Fruit fly (Drosophila melanogaster): ENCODE data around the gene RpL3.
A peak's percentile ranks its signal among the peaks of the same experiment; 100 is the strongest.

Gene RpL3

dm6 chr3R:11178300-11178699 lies 43.4 kb upstream of the RpL3 start (continued):
- TF ChIP-seq CG15514 (GFP tag; optimal IDR thresholded peaks at IDR 0.05) = peak; percentile 21

dm6 chr3R:11195792-11196191 lies 25.9 kb upstream of the RpL3 start, which contains the start of gene CG18577:
CG18577 (plus strand) TSS chr3R:11196092.
- TF ChIP-seq CG12769 (tag; optimal IDR thresholded peaks at IDR 0.05) = no peak
- peak; percentile 18; the same call in 1 of the 2 replicates for TF ChIP-seq GATAe (GFP tag; conservative IDR thresholded peaks at IDR 0.05)
- TF ChIP-seq CG4424 (GFP tag; optimal IDR thresholded peaks at IDR 0.05) = no peak
- TF ChIP-seq Hey (tag; optimal IDR thresholded peaks at IDR 0.05) = peak; percentile 41
- TF ChIP-seq CG11456 (GFP tag; IDR thresholded peaks at IDR 0.05) = 0 out of 3 replicates have a peak, but pooled peaks have one; percentile 5
- no peak for TF ChIP-seq Hmr (GFP tag; optimal IDR thresholded peaks at IDR 0.05)
- no peak for TF ChIP-seq row (GFP tag; IDR thresholded peaks at IDR 0.05)
- TF ChIP-seq Med (GFP tag) = peak; percentile 87
- TF ChIP-seq rib (GFP tag; IDR thresholded peaks at IDR 0.05) = no peak
- TF ChIP-seq HHEX (GFP tag; optimal IDR thresholded peaks at IDR 0.05) = no peak
- TF ChIP-seq Meics (GFP tag; optimal IDR thresholded peaks at IDR 0.05) = peak; percentile 55

- TF ChIP-seq wdn (GFP tag; IDR thresholded peaks at IDR 0.05) (peak; percentile 97), Med (GFP tag) (peak; percentile 98), Hsf (GFP tag; optimal IDR thresholded peaks at IDR 0.05) (peak; percentile 97), croc (GFP tag; conservative IDR thresholded peaks at IDR 0.05) (peak; percentile 99), Pdp1 (GFP tag; optimal IDR thresholded peaks at IDR 0.05) (peak; percentile 83 to 96), sqz (GFP tag; optimal IDR thresholded peaks at IDR 0.05) (peak; percentile 96), az2 (GFP tag; optimal IDR thresholded peaks at IDR 0.05) (peak; percentile 96), Xbp1 (GFP tag; optimal IDR thresholded peaks at IDR 0.05) (peak; percentile 97), HmgZ (tag; optimal IDR thresholded peaks at IDR 0.05) (peak; percentile 97), toy (GFP tag; IDR thresholded peaks at IDR 0.05) (peak; percentile 93), mam (GFP tag; optimal IDR thresholded peaks at IDR 0.05) (no peak), Poxn (GFP tag; IDR thresholded peaks at IDR 0.05) (peak; percentile 94), ac (GFP tag; optimal IDR thresholded peaks at IDR 0.05) (peak; percentile 60), Chrac-16 (GFP tag; optimal IDR thresholded peaks at IDR 0.05) (peak; percentile 92), YL-1 (GFP tag; optimal IDR thresholded peaks at IDR 0.05) (peak; percentile 90), CG30431 (GFP tag; optimal IDR thresholded peaks at IDR 0.05) (peak; percentile 97), ase (GFP tag; IDR thresholded peaks at IDR 0.05) (peak; percentile 97), Camta (GFP tag; optimal IDR thresholded peaks at IDR 0.05) (peak; percentile 89), cad (GFP tag; optimal IDR thresholded peaks at IDR 0.05) (no peak), sima (GFP tag; optimal IDR thresholded peaks at IDR 0.05) (no peak), fru (optimal IDR thresholded peaks at IDR 0.05) (no peak), E2f2 (GFP tag; IDR thresholded peaks at IDR 0.05) (peak; percentile 87), Rx (GFP tag; IDR thresholded peaks at IDR 0.05) (peak; percentile 90), CG4707 (GFP tag; optimal IDR thresholded peaks at IDR 0.05) (peak; percentile 82), knrl (GFP tag; IDR thresholded peaks at IDR 0.05; ENCODE audit: partially characterized antibody) (no peak), Usf (GFP tag; optimal IDR thresholded peaks at IDR 0.05) (peak; percentile 98), B-H2 (GFP tag; optimal IDR thresholded peaks at IDR 0.05) (peak; percentile 93), CG9727 (GFP tag; optimal IDR thresholded peaks at IDR 0.05) (peak; percentile 100), CG17186 (GFP tag; optimal IDR thresholded peaks at IDR 0.05) (peak; percentile 80), sim (GFP tag; IDR thresholded peaks at IDR 0.05) (peak; percentile 92), trem (tag; optimal IDR thresholded peaks at IDR 0.05) (peak; percentile 86), CG12659 (GFP tag; optimal IDR thresholded peaks at IDR 0.05) (peak; percentile 99), danr (GFP tag; IDR thresholded peaks at IDR 0.05) (peak; percentile 97), tio (GFP tag; optimal IDR thresholded peaks at IDR 0.05) (peak; percentile 96), sr (GFP tag; IDR thresholded peaks at IDR 0.05) (peak; percentile 94), CG12299 (tag; optimal IDR thresholded peaks at IDR 0.05) (peak; percentile 97)
Observed at dm6 chr3R:11196648-11197388, 24.9 kb upstream of the RpL3 start.
